Fruit fly (Drosophila melanogaster) whole organism, wandering third instar larva: Measurements from ENCODE around the gene sdk.
A peak's percentile ranks its signal among the peaks of the same experiment; 100 is the strongest.

Source experiments
- Abd-B ChIP-seq: fragments of >200 bp; optimal IDR thresholded peaks from 2 replicates; lab custom pipeline; 2017; ENCODE audit warnings: missing biosample characterization, missing genetic modification characterization
- CG32264 ChIP-seq: fragments of 200-800 bp; sonication (Bioruptor generic); optimal IDR thresholded peaks from 2 replicates; lab custom pipeline; 2016; ENCODE audit warnings: missing biosample characterization, missing genetic modification characterization
- CG9705 ChIP-seq: fragments of 200-800 bp; sonication (Bioruptor generic); optimal IDR thresholded peaks from 2 replicates; lab custom pipeline; 2018; ENCODE audit warnings: missing biosample characterization, mild to moderate bottlenecking, missing genetic modification characterization
- CrebA ChIP-seq: fragments of 200-800 bp; sonication (Bioruptor generic); optimal IDR thresholded peaks from 2 replicates; lab custom pipeline; 2016; ENCODE audit warnings: missing biosample characterization, mild to moderate bottlenecking, missing genetic modification characterization, borderline replicate concordance
- Dfd ChIP-seq: fragments of >200 bp; optimal IDR thresholded peaks from 2 replicates; lab custom pipeline; 2017; ENCODE audit warnings: missing biosample characterization, missing genetic modification characterization
- Dif ChIP-seq: fragments of 200-275, 200-300 bp; sonication (Bioruptor generic); optimal IDR thresholded peaks from 2 replicates; lab custom pipeline; 2018; ENCODE audit warnings: missing biosample characterization, missing genetic modification characterization; ENCODE audit not compliant: partially characterized antibody
- GATAd ChIP-seq: sonication (Bioruptor generic); optimal IDR thresholded peaks from 2 replicates; lab custom pipeline; 2016; ENCODE audit warnings: missing biosample characterization, missing genetic modification characterization
- HLH106 ChIP-seq: fragments of 200-800 bp; optimal IDR thresholded peaks from 3 replicates; lab custom pipeline; 2019; ENCODE audit warnings: missing biosample characterization, mild to moderate bottlenecking, missing genetic modification characterization, moderate library complexity
- Hnf4 ChIP-seq: fragments of 200-800 bp; sonication (Bioruptor generic); optimal IDR thresholded peaks from 2 replicates; lab custom pipeline; 2016; ENCODE audit warnings: missing biosample characterization, mild to moderate bottlenecking, missing genetic modification characterization
- Hr78 ChIP-seq: fragments of >200 bp; optimal IDR thresholded peaks from 2 replicates; lab custom pipeline; 2017; ENCODE audit warnings: missing biosample characterization, missing genetic modification characterization
- Hr83 ChIP-seq: fragments of 200-300 bp; sonication (Bioruptor generic); optimal IDR thresholded peaks from 2 replicates; lab custom pipeline; 2016; ENCODE audit warnings: missing biosample characterization, mild to moderate bottlenecking, missing genetic modification characterization, moderate library complexity; ENCODE audit not compliant: poor library complexity, severe bottlenecking
- Jra ChIP-seq: sonication (Bioruptor generic); optimal IDR thresholded peaks from 2 replicates; lab custom pipeline; 2016; ENCODE audit warnings: missing biosample characterization, missing genetic modification characterization
- Mio ChIP-seq: sonication (Bioruptor generic); optimal IDR thresholded peaks from 2 replicates; lab custom pipeline; 2016; ENCODE audit warnings: missing biosample characterization, missing genetic modification characterization
- Myc ChIP-seq: fragments of >200 bp; optimal IDR thresholded peaks from 2 replicates; lab custom pipeline; 2017
- N ChIP-seq: fragments of >200 bp; optimal IDR thresholded peaks from 2 replicates; lab custom pipeline; 2018; ENCODE audit warnings: missing biosample characterization, missing external identifiers, missing genetic modification characterization
- OdsH ChIP-seq: fragments of 200-800 bp; sonication (Bioruptor generic); optimal IDR thresholded peaks from 2 replicates; lab custom pipeline; 2016; ENCODE audit warnings: missing biosample characterization, mild to moderate bottlenecking, missing genetic modification characterization
- Rel ChIP-seq, 2 experiments: fragments of 200-800 bp; sonication (Bioruptor generic) in 1 of 2; optimal IDR thresholded peaks; 2 replicates in 1 of 2; 3 replicates in 1 of 2; lab custom pipeline; 2016 to 2019; ENCODE audit warnings: mild to moderate bottlenecking in 2 of 2, missing biosample characterization in 2 of 2, missing genetic modification characterization in 2 of 2, moderate library complexity in 1 of 2
- Sp1 ChIP-seq: fragments of 200-800 bp; sonication (Bioruptor generic); optimal IDR thresholded peaks from 3 replicates; lab custom pipeline; 2019; ENCODE audit warnings: missing biosample characterization, mild to moderate bottlenecking, missing genetic modification characterization, moderate library complexity
- Vsx2 ChIP-seq: fragments of 200-300, 225-300 bp; sonication (Bioruptor generic); optimal IDR thresholded peaks from 2 replicates; lab custom pipeline; 2018; ENCODE audit warnings: missing biosample characterization, missing genetic modification characterization; ENCODE audit not compliant: partially characterized antibody
- br ChIP-seq: fragments of 200-800 bp; sonication (Bioruptor generic); optimal IDR thresholded peaks from 2 replicates; lab custom pipeline; 2016; ENCODE audit warnings: missing biosample characterization, missing genetic modification characterization
- brk ChIP-seq: fragments of 200-800 bp; sonication (Bioruptor generic); optimal IDR thresholded peaks from 2 replicates; lab custom pipeline; 2016; ENCODE audit warnings: missing biosample characterization, mild to moderate bottlenecking, missing genetic modification characterization
- dl ChIP-seq, 2 experiments: fragments of 175-275, 200-275 bp in 1 of 2; fragments of 200-275 bp in 1 of 2; sonication (Bioruptor generic); optimal IDR thresholded peaks; lab custom pipeline; 2018; ENCODE audit warnings: mild to moderate bottlenecking in 2 of 2, missing biosample characterization in 2 of 2, missing genetic modification characterization in 2 of 2, moderate library complexity in 2 of 2; ENCODE audit not compliant: partially characterized antibody in 2 of 2, insufficient read depth in 1 of 2
- dmrt93B ChIP-seq: fragments of 200-800 bp; sonication (Bioruptor generic); optimal IDR thresholded peaks from 2 replicates; lab custom pipeline; 2018; ENCODE audit warnings: missing biosample characterization, mild to moderate bottlenecking, missing genetic modification characterization
- dsf ChIP-seq: sonication (Bioruptor generic); optimal IDR thresholded peaks from 2 replicates; lab custom pipeline; 2016; ENCODE audit warnings: missing biosample characterization, missing genetic modification characterization, borderline replicate concordance
- ey ChIP-seq: fragments of 200-800 bp; sonication (Bioruptor generic); optimal IDR thresholded peaks from 2 replicates; lab custom pipeline; 2016; ENCODE audit warnings: missing biosample characterization, missing genetic modification characterization
- foxo ChIP-seq, 2 experiments: fragments of 200-800 bp; sonication (Bioruptor generic); optimal IDR thresholded peaks; 2 replicates in 1 of 2; 3 replicates in 1 of 2; lab custom pipeline; 2016 to 2017; ENCODE audit warnings: missing biosample characterization in 2 of 2, missing genetic modification characterization in 2 of 2
- fru ChIP-seq: fragments of 200-800 bp; sonication (Bioruptor generic); optimal IDR thresholded peaks from 3 replicates; lab custom pipeline; 2016; ENCODE audit warnings: missing biosample characterization, mild to moderate bottlenecking, missing genetic modification characterization
- h ChIP-seq: fragments of 200-800 bp; sonication (Bioruptor generic); optimal IDR thresholded peaks from 3 replicates; lab custom pipeline; 2016; ENCODE audit warnings: missing biosample characterization, mild to moderate bottlenecking, missing genetic modification characterization
- jim ChIP-seq: fragments of 175-275, 200-325 bp; sonication (Bioruptor generic); optimal IDR thresholded peaks from 2 replicates; lab custom pipeline; 2016; ENCODE audit warnings: missing biosample characterization, mild to moderate bottlenecking, missing genetic modification characterization
- lola ChIP-seq: fragments of >200 bp; optimal IDR thresholded peaks from 2 replicates; lab custom pipeline; 2017; ENCODE audit warnings: missing biosample characterization, missing genetic modification characterization
- pan ChIP-seq: fragments of >200 bp; optimal IDR thresholded peaks from 2 replicates; lab custom pipeline; 2017
- psq ChIP-seq: fragments of 200-800 bp; sonication (Bioruptor generic); optimal IDR thresholded peaks from 3 replicates; lab custom pipeline; 2017; ENCODE audit warnings: missing biosample characterization, mild to moderate bottlenecking, missing genetic modification characterization, moderate library complexity
- rgr ChIP-seq: fragments of 200-800 bp; sonication (Bioruptor generic); optimal IDR thresholded peaks from 3 replicates; lab custom pipeline; 2016; ENCODE audit warnings: missing biosample characterization, mild to moderate bottlenecking, missing genetic modification characterization
- sage ChIP-seq: fragments of 200-800 bp; sonication (Bioruptor generic); optimal IDR thresholded peaks from 2 replicates; lab custom pipeline; 2016; ENCODE audit warnings: missing biosample characterization, mild to moderate bottlenecking, missing genetic modification characterization
- sv ChIP-seq: fragments of 200-800 bp; sonication (Bioruptor generic); optimal IDR thresholded peaks from 3 replicates; lab custom pipeline; 2016; ENCODE audit warnings: missing biosample characterization, missing genetic modification characterization
- tai ChIP-seq: sonication (Bioruptor generic); optimal IDR thresholded peaks from 2 replicates; lab custom pipeline; 2016; ENCODE audit warnings: missing biosample characterization, missing genetic modification characterization
- usp ChIP-seq: fragments of >200 bp; optimal IDR thresholded peaks from 2 replicates; lab custom pipeline; 2017; ENCODE audit warnings: missing biosample characterization, missing genetic modification characterization
- woc ChIP-seq: sonication (Bioruptor generic); optimal IDR thresholded peaks from 2 replicates; lab custom pipeline; 2016; ENCODE audit warnings: missing biosample characterization, mild to moderate bottlenecking, missing genetic modification characterization

sdk gene

dm6 chrX:775184-775583, 88.5 kb downstream of the sdk start (continued):
- TF ChIP-seq Sp1 (GFP tag; lab: Kevin White, UChicago) = peak; percentile 83
- no peak for TF ChIP-seq Mio (GFP tag; lab: Kevin White, UChicago)
- peak; percentile 62 for TF ChIP-seq sage (GFP tag; lab: Kevin White, UChicago)
- TF ChIP-seq lola (GFP tag; lab: Kevin White, UChicago) = no peak
- TF ChIP-seq, all 38 proteins: peak for 20

DNA sequence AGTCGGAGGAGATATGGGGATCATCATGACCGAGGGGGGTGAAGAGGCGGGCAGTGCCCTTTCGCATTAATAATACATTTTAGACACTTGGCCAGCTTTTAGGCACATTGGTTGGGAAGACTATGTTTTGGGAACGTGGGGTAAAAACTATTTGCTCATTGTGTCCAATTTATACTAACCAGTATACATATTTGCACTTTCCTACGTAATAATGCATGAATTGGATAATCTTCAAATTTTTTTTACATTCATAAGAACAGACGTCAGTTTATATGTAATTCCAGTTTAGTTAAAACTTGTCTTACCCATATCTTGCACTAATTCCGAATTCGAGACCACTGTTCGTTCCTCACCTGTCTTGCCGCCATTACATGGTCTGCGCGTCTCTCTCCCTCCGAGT, 92.7 kb downstream of the sdk start:
- TF ChIP-seq woc (GFP tag; lab: Kevin White, UChicago) (peak; percentile 83), lola (GFP tag; lab: Kevin White, UChicago) (no peak), Rel (GFP tag; optimal IDR thresholded peaks at IDR 0.05; lab: Kevin White, UChicago) (no peak), Rel (tag; optimal IDR thresholded peaks at IDR 0.05; lab: Kevin White, UChicago) (no peak), psq (GFP tag; lab: Kevin White, UChicago) (peak; percentile 70), Dif (GFP tag; lab: Kevin White, UChicago) (no peak), Hnf4 (peak; percentile 11), Dfd (GFP tag; lab: Kevin White, UChicago) (no peak), tai (GFP tag; lab: Kevin White, UChicago) (no peak), Sp1 (GFP tag; lab: Kevin White, UChicago) (peak; percentile 53), Hr83 (no peak), N (GFP tag; lab: Kevin White, UChicago) (no peak), Jra (GFP tag; lab: Kevin White, UChicago) (no peak), foxo (GFP tag; optimal IDR thresholded peaks at IDR 0.05; lab: Kevin White, UChicago) (peak in 1 of 2 experiments; percentile 75), fru (GFP tag; lab: Kevin White, UChicago) (peak; percentile 82), Mio (GFP tag; lab: Kevin White, UChicago) (no peak), h (peak; percentile 64), dmrt93B (GFP tag; lab: Kevin White, UChicago) (peak; percentile 11), dsf (GFP tag; lab: Kevin White, UChicago) (no peak), Abd-B (GFP tag; lab: Kevin White, UChicago) (no peak), pan (lab: Kevin White, UChicago) (no peak), brk (no peak), Vsx2 (GFP tag; lab: Kevin White, UChicago) (no peak), CrebA (no peak), Myc (lab: Kevin White, UChicago) (no peak), CG9705 (GFP tag; lab: Kevin White, UChicago) (no peak), HLH106 (peak; percentile 58), usp (no peak), sage (GFP tag; lab: Kevin White, UChicago) (no peak), dl (GFP tag; optimal IDR thresholded peaks at IDR 0.05; lab: Kevin White, UChicago; ENCODE audit: insufficient read depth in 1 of 2, partially characterized antibody in 2 of 2) (no peak), Hr78 (GFP tag; lab: Kevin White, UChicago) (no peak), OdsH (GFP tag; lab: Kevin White, UChicago) (peak; percentile 53), br (peak; percentile 12), sv (GFP tag; lab: Kevin White, UChicago) (no peak), rgr (GFP tag; lab: Kevin White, UChicago) (peak; percentile 44), jim (GFP tag; lab: Kevin White, UChicago) (no peak), GATAd (GFP tag; lab: Kevin White, UChicago) (no peak), ey (GFP tag; lab: Kevin White, UChicago) (peak; percentile 61), CG32264 (GFP tag; lab: Kevin White, UChicago) (no peak)

dm6 chrX:784456-784855, 97.8 kb downstream of the sdk start, which contains the start of gene tw:
tw (plus strand) TSS chrX:784746.
- peak; percentile 31 for TF ChIP-seq Dif (GFP tag; lab: Kevin White, UChicago)
- peak; percentile 36 for TF ChIP-seq fru (GFP tag; lab: Kevin White, UChicago)
- TF ChIP-seq Myc (lab: Kevin White, UChicago) = peak; percentile 54
- TF ChIP-seq GATAd (GFP tag; lab: Kevin White, UChicago) = no peak
- TF ChIP-seq Hr78 (GFP tag; lab: Kevin White, UChicago) = no peak
- peak in 1 of 2 experiments; percentile 9 for TF ChIP-seq foxo (GFP tag; optimal IDR thresholded peaks at IDR 0.05; lab: Kevin White, UChicago)
- TF ChIP-seq psq (GFP tag; lab: Kevin White, UChicago) = peak; percentile 28
